Fruit fly (Drosophila melanogaster): ENCODE results near the gene mtSSB.
A peak's percentile ranks its signal among the peaks of the same experiment; 100 is the strongest.

mtSSB gene

DNA sequence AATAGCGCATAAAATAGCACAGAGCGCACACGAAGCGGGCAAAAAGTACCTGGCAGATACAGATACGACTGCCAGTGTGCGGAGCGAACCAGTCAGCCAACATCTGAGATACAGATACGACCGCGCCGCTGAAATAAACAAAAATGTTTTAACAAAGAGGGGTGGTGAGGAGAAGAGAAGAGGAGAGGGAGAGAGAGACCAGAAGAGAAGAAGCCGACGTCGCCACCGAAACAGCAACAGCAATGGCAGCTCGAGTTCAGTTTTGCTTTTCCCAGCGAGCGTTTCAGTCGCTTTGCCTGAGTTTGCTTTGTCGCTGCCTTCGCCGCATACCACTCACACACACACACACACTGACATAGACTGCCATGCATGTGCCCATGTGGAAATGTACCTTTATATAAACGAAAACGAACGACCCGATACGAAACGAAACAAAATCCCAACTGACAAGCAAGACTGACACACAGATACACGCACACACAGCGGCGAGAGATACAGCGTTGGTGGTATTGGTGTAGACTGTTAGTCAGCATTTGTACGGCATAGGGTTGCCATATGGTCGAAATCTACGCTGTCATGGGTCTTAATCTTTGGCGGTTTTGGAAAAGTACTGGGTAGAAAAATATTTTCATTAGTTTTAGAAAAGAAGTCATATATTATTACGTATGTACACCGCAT is 36.2 kb upstream of the mtSSB start (continued):
- TF ChIP-seq her (GFP tag; optimal IDR thresholded peaks at IDR 0.05) (peak; percentile 31), pzg (GFP tag; optimal IDR thresholded peaks at IDR 0.05) (peak; percentile 31), CG8924 (tag; optimal IDR thresholded peaks at IDR 0.05) (peak; percentile 65), CG3995 (GFP tag; optimal IDR thresholded peaks at IDR 0.05) (peak; percentile 32), ftz-f1 (GFP tag; optimal IDR thresholded peaks at IDR 0.05) (peak; percentile 88), CG11504 (tag; optimal IDR thresholded peaks at IDR 0.05) (peak; percentile 31), bcd (GFP tag; optimal IDR thresholded peaks at IDR 0.05) (peak; percentile 13), CG1832 (GFP tag; optimal IDR thresholded peaks at IDR 0.05) (peak; percentile 17), CG2712 (tag; optimal IDR thresholded peaks at IDR 0.05) (peak; percentile 3), CG10274 (GFP tag; optimal IDR thresholded peaks at IDR 0.05) (no peak), CG2889 (GFP tag; IDR thresholded peaks at IDR 0.05) (no peak), ash1 (GFP tag; optimal IDR thresholded peaks at IDR 0.05) (peak; percentile 48), mam (GFP tag; optimal IDR thresholded peaks at IDR 0.05) (peak; percentile 48), ERR (GFP tag; optimal IDR thresholded peaks at IDR 0.05) (peak; percentile 64), CG15696 (tag; optimal IDR thresholded peaks at IDR 0.05) (peak; percentile 14), CG18599 (GFP tag; optimal IDR thresholded peaks at IDR 0.05) (peak; percentile 33), Hand (GFP tag; optimal IDR thresholded peaks at IDR 0.05) (peak; percentile 39), CHES-1-like (GFP tag; optimal IDR thresholded peaks at IDR 0.05) (no peak), insv (GFP tag; optimal IDR thresholded peaks at IDR 0.05) (peak in 1 of 2 experiments; percentile 40), Hmr (GFP tag; optimal IDR thresholded peaks at IDR 0.05) (peak; percentile 77), CG10147 (GFP tag; optimal IDR thresholded peaks at IDR 0.05) (peak; percentile 21), Blimp-1 (GFP tag; optimal IDR thresholded peaks at IDR 0.05) (peak; percentile 15), Hsf (GFP tag; optimal IDR thresholded peaks at IDR 0.05) (peak; percentile 38), kah (GFP tag; optimal IDR thresholded peaks at IDR 0.05) (peak; percentile 9), CG9437 (GFP tag; optimal IDR thresholded peaks at IDR 0.05) (no peak), fd3F (GFP tag; optimal IDR thresholded peaks at IDR 0.05) (no peak), Antp (GFP tag; optimal IDR thresholded peaks at IDR 0.05) (peak; percentile 16), CG17361 (GFP tag; IDR thresholded peaks at IDR 0.05) (no peak), CG8281 (tag; optimal IDR thresholded peaks at IDR 0.05) (no peak), exex (tag; optimal IDR thresholded peaks at IDR 0.05) (peak; percentile 18), CG10321 (GFP tag; IDR thresholded peaks at IDR 0.05) (no peak), CG13894 (tag; optimal IDR thresholded peaks at IDR 0.05) (peak; percentile 95), CG2678 (tag; optimal IDR thresholded peaks at IDR 0.05) (peak; percentile 51), ems (GFP tag; optimal IDR thresholded peaks at IDR 0.05) (peak; percentile 47), CG2875 (GFP tag; optimal IDR thresholded peaks at IDR 0.05) (no peak), gfzf (GFP tag; optimal IDR thresholded peaks at IDR 0.05) (peak; percentile 3), CG8089 (GFP tag; optimal IDR thresholded peaks at IDR 0.05) (peak; percentile 18), Med (GFP tag) (peak; percentile 90), CG18764 (GFP tag; optimal IDR thresholded peaks at IDR 0.05) (peak; percentile 13), trem (tag; optimal IDR thresholded peaks at IDR 0.05) (peak; percentile 0), Hey (tag; optimal IDR thresholded peaks at IDR 0.05) (peak; percentile 59), Six4 (GFP tag; optimal IDR thresholded peaks at IDR 0.05) (peak; percentile 42), CG3163 (GFP tag; optimal IDR thresholded peaks at IDR 0.05) (peak; percentile 78), CG1602 (GFP tag; optimal IDR thresholded peaks at IDR 0.05) (peak; percentile 32), ssp (GFP tag; IDR thresholded peaks at IDR 0.05) (no peak), D19B (GFP tag; optimal IDR thresholded peaks at IDR 0.05) (peak; percentile 57), MBD-R2 (GFP tag; IDR thresholded peaks at IDR 0.05) (no peak), Hr78 (GFP tag; optimal IDR thresholded peaks at IDR 0.05) (peak in 1 of 2 experiments; percentile 64), zen (tag; optimal IDR thresholded peaks at IDR 0.05) (no peak)

Data from whole organism, embryonic.